Worm (Caenorhabditis elegans): ENCODE measurements around the gene CD4.11.

CD4.11 gene

DNA sequence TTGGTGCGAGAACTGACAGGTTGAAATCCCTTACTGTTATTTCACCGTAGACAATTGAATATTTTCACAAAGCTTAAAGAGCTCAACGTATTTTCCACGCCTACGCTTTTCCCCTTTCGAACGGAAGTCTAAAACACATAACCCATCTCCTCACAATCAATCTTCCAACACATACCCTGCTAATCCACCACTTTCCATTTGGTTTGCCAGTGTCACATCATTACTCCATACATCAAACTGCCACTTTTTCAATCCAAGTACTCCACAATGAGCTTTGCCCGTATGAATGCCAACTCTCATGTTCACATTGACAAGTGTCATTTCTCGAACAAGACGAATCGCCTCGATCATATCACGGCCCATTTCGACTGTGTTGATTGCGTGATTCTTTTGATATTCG, 43.1 kb downstream of the CD4.11 start:
- TF ChIP-seq K12H6.12 (tag; optimal IDR thresholded peaks at IDR 0.05): peak; percentile 17
- TF ChIP-seq pbrm-1 (GFP tag; IDR thresholded peaks at IDR 0.05): no peak
- TF ChIP-seq nhr-27 (tag; optimal IDR thresholded peaks at IDR 0.05): no peak

DNA sequence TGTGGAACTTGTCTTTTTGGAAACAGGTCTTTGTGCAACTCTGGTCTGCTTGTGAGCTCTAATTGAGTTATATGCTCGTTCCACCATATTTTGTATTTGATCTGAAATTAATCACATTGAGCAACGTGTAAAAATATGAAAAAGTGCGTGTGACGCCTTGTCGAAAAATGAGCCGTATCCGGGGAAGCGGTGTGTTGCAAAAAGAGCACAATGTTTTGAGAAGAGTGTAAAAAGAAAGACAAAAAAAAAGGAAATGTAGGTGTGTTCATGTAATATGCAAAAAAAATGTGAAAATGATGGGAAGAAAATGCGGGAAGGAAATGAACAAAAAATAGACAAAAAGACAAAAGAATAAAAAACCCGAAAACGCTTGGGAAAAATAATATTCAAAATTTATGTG, 45.9 kb downstream of the CD4.11 start, which contains the start of gene acy-4:
Gene acy-4 (minus strand): TSS at position 101 of the 400 bp plus-strand sequence.
- TF ChIP-seq tbp1 (GFP tag; optimal IDR thresholded peaks at IDR 0.05): no peak
- TF ChIP-seq nhr-120 (GFP tag; IDR thresholded peaks at IDR 0.05): no peak
- no peak for TF ChIP-seq T07F8.4 (tag; optimal IDR thresholded peaks at IDR 0.05)
- no peak for TF ChIP-seq sea-2 (GFP tag; IDR thresholded peaks at IDR 0.05)
- no peak for TF ChIP-seq Y67H2A.10 (GFP tag; conservative IDR thresholded peaks at IDR 0.05)
- no peak for TF ChIP-seq C17E4.6 (GFP tag; IDR thresholded peaks at IDR 0.05)
- TF ChIP-seq egrh-3 (GFP tag; IDR thresholded peaks at IDR 0.05): no peak
- no peak for TF ChIP-seq fkh-3 (tag; optimal IDR thresholded peaks at IDR 0.05)
- no peak for TF ChIP-seq pha-4 (tag; optimal IDR thresholded peaks at IDR 0.05)
- TF ChIP-seq egl-18 (GFP tag; IDR thresholded peaks at IDR 0.05): no peak
- TF ChIP-seq ztf-28 (GFP tag; IDR thresholded peaks at IDR 0.05): no peak
- no peak for TF ChIP-seq lir-1 (GFP tag; conservative IDR thresholded peaks at IDR 0.05)
- TF ChIP-seq lin-40 (tag; optimal IDR thresholded peaks at IDR 0.05): no peak

DNA sequence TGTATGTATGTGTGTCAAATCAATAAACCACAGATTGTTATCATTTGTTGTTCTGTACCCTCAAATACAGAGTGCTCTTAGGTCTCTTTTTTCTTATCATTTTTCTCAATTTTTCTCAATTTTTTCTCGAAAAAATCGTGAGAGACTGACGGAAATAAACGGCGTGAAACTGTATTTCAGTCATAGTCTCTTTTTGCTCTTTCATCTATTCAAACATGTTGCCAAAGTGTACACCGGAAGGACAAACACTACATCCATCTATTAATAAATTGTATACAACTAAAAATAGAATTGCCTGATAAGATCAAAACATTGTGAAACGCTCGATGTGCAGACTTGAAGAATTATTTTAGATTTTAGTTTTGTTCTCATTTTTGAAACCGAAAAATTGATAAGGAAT, 49.5 kb downstream of the CD4.11 start:
- TF ChIP-seq ZK185.1 (tag; optimal IDR thresholded peaks at IDR 0.05; ENCODE audit: poor library complexity, severe bottlenecking) (no peak), nhr-80 (tag; optimal IDR thresholded peaks at IDR 0.05) (peak; percentile 38)

DNA sequence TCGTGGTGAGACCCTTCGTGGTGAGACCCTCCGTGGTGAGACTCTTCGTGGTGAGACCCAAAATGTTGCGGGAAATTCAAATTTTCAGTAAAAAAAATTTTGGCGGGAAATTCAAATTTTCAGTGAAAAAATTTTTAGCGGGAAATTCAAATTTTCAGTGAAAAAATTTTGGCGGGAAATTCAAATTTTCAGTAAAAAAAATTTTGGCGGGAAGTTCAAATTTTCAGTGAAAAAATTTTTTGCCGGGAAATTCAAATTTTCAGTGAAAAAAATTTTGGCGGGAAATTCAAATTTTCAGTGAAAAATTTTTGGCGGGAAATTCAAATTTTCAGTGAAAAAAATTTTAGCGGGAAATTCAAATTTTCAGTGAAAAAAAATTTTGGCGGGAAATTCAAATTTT, 55.1 kb downstream of the CD4.11 start:
- TF ChIP-seq madf-8 (GFP tag; conservative IDR thresholded peaks at IDR 0.05) (0 out of 2 replicates have a peak, but pooled peaks have one; percentile 29), ceh-91 (GFP tag; IDR thresholded peaks at IDR 0.05) (peak; percentile 39; the same call in 1 of the 2 replicates), F33H1.4 (GFP tag; IDR thresholded peaks at IDR 0.05) (peak; percentile 66)
